Fruit fly (Drosophila melanogaster) whole organism, embryonic: ENCODE measurements around the gene CG3339.
A peak's percentile ranks its signal among the peaks of the same experiment; 100 is the strongest.

Experiments
- Bdp1 ChIP-seq: fragments of 200-800 bp; sonication (Bioruptor generic); optimal IDR thresholded peaks from 3 replicates; lab custom pipeline; 2016; ENCODE audit warnings: missing biosample characterization, missing genetic modification characterization
- CG10462 ChIP-seq: fragments of 200-800 bp; sonication (Bioruptor generic); optimal IDR thresholded peaks from 2 replicates; lab custom pipeline; 2016; ENCODE audit warnings: missing biosample characterization, missing genetic modification characterization
- CG10654 ChIP-seq: fragments of 200-800 bp; sonication (Bioruptor generic); optimal IDR thresholded peaks from 2 replicates; lab custom pipeline; 2016; ENCODE audit warnings: missing biosample characterization, missing genetic modification characterization
- CG12659 ChIP-seq: fragments of 200-800 bp; sonication (Bioruptor generic); optimal IDR thresholded peaks from 3 replicates; lab custom pipeline; 2017; ENCODE audit warnings: mild to moderate bottlenecking, missing biosample characterization, missing genetic modification reagents, missing genetic modification characterization
- CG14710 ChIP-seq: fragments of 200-800 bp; sonication (Bioruptor generic); optimal IDR thresholded peaks from 3 replicates; lab custom pipeline; 2019; ENCODE audit warnings: missing biosample characterization, mild to moderate bottlenecking, missing genetic modification characterization, moderate library complexity
- CG15479 ChIP-seq: fragments of 200-800 bp; sonication (Bioruptor generic); optimal IDR thresholded peaks from 3 replicates; lab custom pipeline; 2019; ENCODE audit warnings: missing biosample characterization, mild to moderate bottlenecking, missing genetic modification characterization, moderate library complexity
- CG15514 ChIP-seq: fragments of 200-800 bp; sonication (Bioruptor generic); optimal IDR thresholded peaks from 3 replicates; lab custom pipeline; 2017; ENCODE audit warnings: missing biosample characterization, missing genetic modification characterization, mild to moderate bottlenecking, moderate library complexity, missing genetic modification reagents
- CG17359 ChIP-seq: fragments of 200-800 bp; sonication (Bioruptor generic); optimal IDR thresholded peaks from 3 replicates; lab custom pipeline; 2018; ENCODE audit warnings: missing biosample characterization, mild to moderate bottlenecking, missing genetic modification characterization, moderate library complexity
- CG32772 ChIP-seq: fragments of 200-800 bp; sonication (Bioruptor generic); IDR thresholded peaks from 2 replicates; pipeline ENCODE4 v1.3.6; 2022; ENCODE audit warnings: missing biosample characterization, missing genetic modification characterization
- CG33213 ChIP-seq: fragments of 200-800 bp; sonication (Bioruptor generic); optimal IDR thresholded peaks from 3 replicates; lab custom pipeline; 2016; ENCODE audit warnings: missing biosample characterization, missing genetic modification characterization
- CG33557 ChIP-seq: fragments of 200-800 bp; sonication (Bioruptor generic); optimal IDR thresholded peaks from 2 replicates; lab custom pipeline; 2019; ENCODE audit warnings: missing biosample characterization, mild to moderate bottlenecking, missing genetic modification characterization, moderate library complexity
- CG4617 ChIP-seq: fragments of 200-800 bp; sonication (Bioruptor generic); optimal IDR thresholded peaks from 3 replicates; lab custom pipeline; 2016; ENCODE audit warnings: missing biosample characterization, missing genetic modification characterization, borderline replicate concordance
- CG6689 ChIP-seq: fragments of 200-800 bp; sonication (Bioruptor generic); IDR thresholded peaks from 2 replicates; pipeline ENCODE4 v1.3.6; 2022; ENCODE audit warnings: missing biosample characterization, missing genetic modification characterization
- CG6765 ChIP-seq: fragments of 200-800 bp; sonication (Bioruptor generic); optimal IDR thresholded peaks from 3 replicates; lab custom pipeline; 2017; ENCODE audit warnings: missing biosample characterization, mild to moderate bottlenecking, missing genetic modification characterization
- CG9797 ChIP-seq: fragments of 200-800 bp; sonication (Bioruptor generic); optimal IDR thresholded peaks from 3 replicates; lab custom pipeline; 2018; ENCODE audit warnings: missing biosample characterization, mild to moderate bottlenecking, missing genetic modification characterization
- Deaf1 ChIP-seq: fragments of 200-800 bp; optimal IDR thresholded peaks from 3 replicates; lab custom pipeline; 2019; ENCODE audit warnings: missing biosample characterization, mild to moderate bottlenecking, missing genetic modification characterization, moderate library complexity
- Dip2 ChIP-seq: fragments of 200-800 bp; sonication (Bioruptor generic); IDR thresholded peaks from 2 replicates; pipeline ENCODE4 v1.3.6; 2022; ENCODE audit warnings: missing biosample characterization, missing genetic modification characterization
- Dp ChIP-seq: fragments of 200-800 bp; sonication (Bioruptor generic); optimal IDR thresholded peaks from 2 replicates; lab custom pipeline; 2018; ENCODE audit warnings: missing biosample characterization, mild to moderate bottlenecking, missing genetic modification characterization, moderate library complexity
- E2f2 ChIP-seq: fragments of 200-800 bp; sonication (Bioruptor generic); IDR thresholded peaks from 2 replicates; pipeline ENCODE4 v1.3.6; 2022; ENCODE audit warnings: missing biosample characterization, missing genetic modification characterization
- HmgZ ChIP-seq: fragments of 200-800 bp; sonication (Bioruptor generic); optimal IDR thresholded peaks from 2 replicates; lab custom pipeline; 2018; ENCODE audit warnings: missing biosample characterization, mild to moderate bottlenecking, missing genetic modification characterization
- Jarid2 ChIP-seq: fragments of 200-800 bp; sonication (Bioruptor generic); optimal IDR thresholded peaks from 3 replicates; lab custom pipeline; 2017; ENCODE audit warnings: mild to moderate bottlenecking, missing biosample characterization, missing genetic modification reagents, missing genetic modification characterization
- MBD-R2 ChIP-seq: fragments of 200-800 bp; sonication (Bioruptor generic); IDR thresholded peaks from 2 replicates; pipeline ENCODE4 v1.3.6; 2022; ENCODE audit warnings: missing biosample characterization, missing genetic modification characterization
- Med ChIP-seq: fragments of 200-800 bp; sonication (Bioruptor generic); peaks from one replicate; lab custom pipeline; 2016; ENCODE audit warnings: missing biosample characterization, missing genetic modification characterization, mild to moderate bottlenecking, inconsistent platforms, moderate library complexity
- Myb ChIP-seq: fragments of 200-800 bp; sonication (Bioruptor generic); optimal IDR thresholded peaks from 2 replicates; lab custom pipeline; 2016; ENCODE audit warnings: missing biosample characterization, missing genetic modification characterization
- NFAT ChIP-seq: fragments of 200-800 bp; sonication (Bioruptor generic); IDR thresholded peaks from 2 replicates; pipeline ENCODE4 v1.3.6; 2022; ENCODE audit warnings: missing biosample characterization, missing genetic modification characterization
- Sry-δ ChIP-seq: fragments of 200-800 bp; sonication (Bioruptor generic); optimal IDR thresholded peaks from 2 replicates; lab custom pipeline; 2016; ENCODE audit warnings: missing biosample characterization, missing genetic modification characterization
- ac ChIP-seq: fragments of 200-800 bp; sonication (Bioruptor generic); optimal IDR thresholded peaks from 3 replicates; lab custom pipeline; 2017; ENCODE audit warnings: missing biosample characterization, mild to moderate bottlenecking, missing genetic modification characterization
- bsh ChIP-seq, 2 experiments: fragments of 200-800 bp; sonication (Bioruptor generic); optimal IDR thresholded peaks; 2 replicates each; lab custom pipeline; 2017 to 2018; ENCODE audit warnings: mild to moderate bottlenecking in 2 of 2, missing biosample characterization in 2 of 2, missing genetic modification characterization in 2 of 2, moderate library complexity in 1 of 2
- chinmo ChIP-seq: fragments of 200-800 bp; sonication (Bioruptor generic); IDR thresholded peaks from 4 replicates; pipeline ENCODE4 v1.3.6; 2022; ENCODE audit warnings: missing biosample characterization, missing genetic modification characterization; ENCODE audit not compliant: partially characterized antibody
- emc ChIP-seq: fragments of 200-800 bp; sonication (Bioruptor generic); optimal IDR thresholded peaks from 2 replicates; lab custom pipeline; 2016; ENCODE audit warnings: missing biosample characterization, missing genetic modification characterization
- eyg ChIP-seq: fragments of 200-800 bp; sonication (Bioruptor generic); optimal IDR thresholded peaks from 3 replicates; lab custom pipeline; 2016; ENCODE audit warnings: missing biosample characterization, missing genetic modification characterization
- fd3F ChIP-seq: fragments of 200-800 bp; sonication (Bioruptor generic); optimal IDR thresholded peaks from 2 replicates; lab custom pipeline; 2018; ENCODE audit warnings: missing biosample characterization, mild to moderate bottlenecking, missing genetic modification characterization, moderate library complexity
- gcm ChIP-seq: fragments of 200-800 bp; sonication (Bioruptor generic); optimal IDR thresholded peaks from 2 replicates; lab custom pipeline; 2019; ENCODE audit warnings: missing biosample characterization, mild to moderate bottlenecking, missing genetic modification characterization, moderate library complexity
- gfzf ChIP-seq: fragments of 200-800 bp; sonication (Bioruptor generic); optimal IDR thresholded peaks from 2 replicates; lab custom pipeline; 2016; ENCODE audit warnings: missing biosample characterization, mild to moderate bottlenecking, missing genetic modification characterization, moderate library complexity
- grn ChIP-seq: fragments of 200-800 bp; sonication (Bioruptor generic); optimal IDR thresholded peaks from 3 replicates; lab custom pipeline; 2017; ENCODE audit warnings: missing biosample characterization, missing genetic modification characterization
- hkb ChIP-seq, 2 experiments: fragments of 200-800 bp in 1 of 2; fragments of >200 bp in 1 of 2; sonication (Bioruptor generic) in 1 of 2; IDR thresholded peaks in 1 of 2; optimal IDR thresholded peaks in 1 of 2; 2 replicates each; pipeline versions ENCODE4 v1.3.6 to Lab custom; 2017 to 2022; ENCODE audit warnings: missing biosample characterization in 1 of 2, missing genetic modification characterization in 1 of 2
- ken ChIP-seq: fragments of 200-800 bp; sonication (Bioruptor generic); IDR thresholded peaks from 3 replicates; pipeline ENCODE4 v1.3.6; 2022; ENCODE audit warnings: missing biosample characterization, missing genetic modification characterization
- lab ChIP-seq: fragments of 200-800 bp; sonication (Bioruptor generic); optimal IDR thresholded peaks from 3 replicates; lab custom pipeline; 2017; ENCODE audit warnings: missing biosample characterization, missing genetic modification characterization, mild to moderate bottlenecking, moderate library complexity, missing genetic modification reagents
- lov ChIP-seq, 2 experiments: fragments of 200-800 bp in 1 of 2; fragments of >200 bp in 1 of 2; sonication (Bioruptor generic) in 1 of 2; IDR thresholded peaks in 1 of 2; optimal IDR thresholded peaks in 1 of 2; 2 replicates in 1 of 2; 3 replicates in 1 of 2; pipeline versions ENCODE4 v1.3.6 to Lab custom; 2017 to 2022; ENCODE audit warnings: missing biosample characterization in 1 of 2, missing genetic modification characterization in 1 of 2
- nmo ChIP-seq: fragments of 200-800 bp; sonication (Bioruptor generic); optimal IDR thresholded peaks from 2 replicates; lab custom pipeline; 2018; ENCODE audit warnings: missing biosample characterization, mild to moderate bottlenecking, missing genetic modification characterization, moderate library complexity
- phol ChIP-seq: fragments of 200-800 bp; sonication (Bioruptor generic); optimal IDR thresholded peaks from 3 replicates; lab custom pipeline; 2018; ENCODE audit warnings: missing biosample characterization, mild to moderate bottlenecking, missing genetic modification characterization, moderate library complexity
- pzg ChIP-seq: fragments of 200-800 bp; sonication (Bioruptor generic); optimal IDR thresholded peaks from 3 replicates; lab custom pipeline; 2018; ENCODE audit warnings: missing biosample characterization, mild to moderate bottlenecking, missing genetic modification characterization, moderate library complexity
- sens ChIP-seq: fragments of 200-800 bp; sonication (Bioruptor generic); peaks from one replicate; lab custom pipeline; 2016; ENCODE audit warnings: missing biosample characterization, missing genetic modification characterization
- sqz ChIP-seq: fragments of 200-800 bp; sonication (Bioruptor generic); optimal IDR thresholded peaks from 3 replicates; lab custom pipeline; 2018; ENCODE audit warnings: missing biosample characterization, mild to moderate bottlenecking, missing genetic modification characterization
- trem ChIP-seq: fragments of 200-800 bp; optimal IDR thresholded peaks from 3 replicates; lab custom pipeline; 2019; ENCODE audit warnings: missing biosample characterization, mild to moderate bottlenecking, missing genetic modification characterization, moderate library complexity
- trh ChIP-seq: fragments of 200-800 bp; sonication (Bioruptor generic); optimal IDR thresholded peaks from 2 replicates; lab custom pipeline; 2016; ENCODE audit warnings: missing biosample characterization, missing genetic modification characterization
- tup ChIP-seq: fragments of 200-800 bp; sonication (Bioruptor generic); optimal IDR thresholded peaks from 2 replicates; lab custom pipeline; 2016; ENCODE audit warnings: missing biosample characterization, mild to moderate bottlenecking, missing genetic modification characterization, moderate library complexity

CG3339 gene

dm6 chr3R:27272233-27272632, 49.9 kb downstream of the CG3339 start:
- TF ChIP-seq pzg (peak; percentile 7), Myb (GFP tag; lab: Kevin White, UChicago) (peak; percentile 23), Bdp1 (GFP tag; lab: Kevin White, UChicago) (no peak), trem (tag; lab: Kevin White, UChicago) (peak; percentile 41), CG17359 (tag; lab: Kevin White, UChicago) (peak; percentile 36), CG15514 (GFP tag; lab: Kevin White, UChicago) (peak; percentile 22), CG32772 (GFP tag; lab: Robert Waterston, UW) (0 out of 2 replicates have a peak, but pooled peaks have one; percentile 40), CG10462 (GFP tag; lab: Kevin White, UChicago) (no peak), CG12659 (GFP tag; lab: Kevin White, UChicago) (peak; percentile 4), CG4617 (peak; percentile 37), phol (tag; lab: Kevin White, UChicago) (peak; percentile 31), MBD-R2 (GFP tag; lab: Robert Waterston, UW) (peak; percentile 52), sens (GFP tag; lab: Kevin White, UChicago) (peak; percentile 72), tup (GFP tag; lab: Kevin White, UChicago) (no peak), CG15479 (GFP tag; lab: Kevin White, UChicago) (no peak), ken (GFP tag; lab: Robert Waterston, UW) (no peak), sqz (GFP tag; lab: Kevin White, UChicago) (peak; percentile 32), E2f2 (GFP tag; lab: Robert Waterston, UW) (peak; percentile 41; the same call in 1 of the 2 replicates), gfzf (GFP tag; lab: Kevin White, UChicago) (peak; percentile 78), CG14710 (peak; percentile 23), Dp (peak; percentile 20), lov (optimal IDR thresholded peaks at IDR 0.05; lab: Kevin White, UChicago) (no peak), lov (GFP tag; IDR thresholded peaks at IDR 0.05; lab: Robert Waterston, UW) (no peak), CG9797 (GFP tag; lab: Kevin White, UChicago) (peak; percentile 41), Sry-δ (GFP tag; lab: Kevin White, UChicago) (peak; percentile 8)
- TF ChIP-seq, all 482 proteins: peak for 18

DNA sequence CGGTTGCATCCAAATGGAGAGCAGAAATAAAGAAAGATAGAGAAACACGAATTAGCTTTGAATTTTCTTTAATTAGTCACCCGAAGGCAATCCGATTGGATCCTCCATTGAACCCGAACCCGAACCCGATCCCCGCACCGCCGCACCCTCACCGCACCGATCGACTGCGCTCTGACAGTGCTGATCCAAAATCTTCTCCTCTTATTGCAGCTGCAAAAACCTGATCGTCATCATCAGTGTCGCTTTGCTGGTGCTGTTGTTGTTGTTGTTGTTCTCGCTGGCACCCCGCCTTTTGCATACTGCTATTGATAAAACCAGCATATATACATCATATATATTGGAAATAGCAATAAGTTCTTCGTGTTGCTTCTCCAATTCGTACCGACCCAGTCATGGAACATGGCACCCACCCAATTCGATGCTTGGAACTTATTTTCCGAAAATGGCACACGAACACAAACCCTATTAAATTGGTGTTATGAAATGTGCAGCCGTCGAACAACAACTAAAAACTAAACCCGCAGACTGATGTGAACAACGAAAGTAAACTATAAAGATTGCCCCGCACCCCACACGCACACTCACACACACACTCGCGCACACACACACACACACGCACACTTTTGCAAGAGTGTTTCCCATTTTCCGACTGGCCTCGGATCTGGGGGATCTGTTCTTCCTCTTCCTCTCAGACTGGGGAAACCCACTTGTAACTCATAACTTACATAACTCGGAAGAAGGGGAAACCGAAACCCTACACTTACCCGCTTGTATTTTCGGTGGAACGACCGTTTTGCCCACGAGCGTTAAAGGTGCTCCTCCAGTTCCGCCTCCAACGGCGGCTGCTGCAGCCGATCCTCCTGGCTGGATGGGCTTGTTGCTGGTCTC, 51.5 kb downstream of the CG3339 start:
- peak; percentile 62 for TF ChIP-seq Deaf1 (tag; lab: Kevin White, UChicago)
- no peak for TF ChIP-seq grn
- TF ChIP-seq trh (GFP tag; lab: Kevin White, UChicago): no peak
- no peak for TF ChIP-seq Dip2 (GFP tag; lab: Robert Waterston, UW)
- TF ChIP-seq CG33557 (GFP tag; lab: Kevin White, UChicago): no peak
- no peak for TF ChIP-seq bsh (GFP tag; optimal IDR thresholded peaks at IDR 0.05; lab: Kevin White, UChicago)
- peak; percentile 31 for TF ChIP-seq Med (GFP tag; lab: Kevin White, UChicago)
- no peak for TF ChIP-seq CG10654 (GFP tag; lab: Kevin White, UChicago)
- TF ChIP-seq ac (GFP tag; lab: Kevin White, UChicago): no peak
- no peak for TF ChIP-seq CG33213 (GFP tag; lab: Kevin White, UChicago)
- no peak for TF ChIP-seq CG6765 (GFP tag; lab: Kevin White, UChicago)
- no peak for TF ChIP-seq lab (GFP tag; lab: Kevin White, UChicago)
- TF ChIP-seq emc (GFP tag; lab: Kevin White, UChicago): no peak
- no peak for TF ChIP-seq tup (GFP tag; lab: Kevin White, UChicago)
- peak; percentile 18 for TF ChIP-seq gcm (GFP tag; lab: Kevin White, UChicago)
- TF ChIP-seq HmgZ: no peak
- TF ChIP-seq eyg (GFP tag; lab: Kevin White, UChicago): no peak
- 0 out of 4 replicates have a peak, but pooled peaks have one; percentile 29 for TF ChIP-seq chinmo (GFP tag; lab: Robert Waterston, UW)
- TF ChIP-seq Jarid2: no peak
- TF ChIP-seq fd3F: no peak
- no peak for TF ChIP-seq NFAT (GFP tag; lab: Robert Waterston, UW)
- no peak for TF ChIP-seq nmo
- TF ChIP-seq hkb (optimal IDR thresholded peaks at IDR 0.05; lab: Kevin White, UChicago): no peak
- TF ChIP-seq hkb (GFP tag; IDR thresholded peaks at IDR 0.05; lab: Robert Waterston, UW): no peak
- TF ChIP-seq CG6689 (GFP tag; lab: Robert Waterston, UW): no peak
